Worm (Caenorhabditis elegans): Measurements from ENCODE around the gene C29F3.3.

Gene C29F3.3

ce11 chrV:15318638-15319037 is 28.6 kb downstream of the C29F3.3 start, which contains the start of gene nhr-291 (continued):
- TF ChIP-seq pha-4 (tag; optimal IDR thresholded peaks at IDR 0.05), result peak; percentile 89
- no peak for TF ChIP-seq lin-26 (GFP tag; IDR thresholded peaks at IDR 0.05)
- TF ChIP-seq akir-1 (GFP tag; optimal IDR thresholded peaks at IDR 0.05), result no peak
- TF ChIP-seq nhr-179 (tag; optimal IDR thresholded peaks at IDR 0.05), result no peak
- no peak for TF ChIP-seq sptf-2 (GFP tag; optimal IDR thresholded peaks at IDR 0.05)
- TF ChIP-seq lag-1 (GFP tag; IDR thresholded peaks at IDR 0.05), result no peak
- no peak for TF ChIP-seq C17E4.6 (GFP tag; IDR thresholded peaks at IDR 0.05)
- TF ChIP-seq aptf-3 (GFP tag; IDR thresholded peaks at IDR 0.05), result no peak
- TF ChIP-seq athp-1 (tag; optimal IDR thresholded peaks at IDR 0.05), result no peak
- no peak for TF ChIP-seq T07F8.4 (tag; optimal IDR thresholded peaks at IDR 0.05)
- no peak for TF ChIP-seq hmg-20 (GFP tag; IDR thresholded peaks at IDR 0.05)
- TF ChIP-seq ztf-22 (GFP tag; optimal IDR thresholded peaks at IDR 0.05), result no peak
- TF ChIP-seq mes-4 (tag; optimal IDR thresholded peaks at IDR 0.05), result no peak
- TF ChIP-seq ceh-100 (GFP tag; IDR thresholded peaks at IDR 0.05), result no peak
- no peak for TF ChIP-seq repo-1 (tag; optimal IDR thresholded peaks at IDR 0.05)
- peak; percentile 36 for TF ChIP-seq ets-4 (GFP tag; optimal IDR thresholded peaks at IDR 0.05)
- peak; percentile 18 for TF ChIP-seq atf-7 (tag; optimal IDR thresholded peaks at IDR 0.05)
- no peak for TF ChIP-seq lin-40 (tag; optimal IDR thresholded peaks at IDR 0.05)

- TF ChIP-seq Y67H2A.10 (GFP tag; conservative IDR thresholded peaks at IDR 0.05) (no peak), D2030.7 (GFP tag; IDR thresholded peaks at IDR 0.05) (no peak), nfya-2 (GFP tag; IDR thresholded peaks at IDR 0.05) (no peak), atf-7 (tag; optimal IDR thresholded peaks at IDR 0.05) (no peak), C17E4.6 (GFP tag; IDR thresholded peaks at IDR 0.05) (no peak)
Observed at ce11 chrV:15315827-15316527, 31.2 kb downstream of the C29F3.3 start, which contains the start of the genes srt-22 and nhr-246. srt-22 (minus strand) TSS chrV:15315927. nhr-246 (plus strand) TSS chrV:15316477.

- TF ChIP-seq hmg-1.2 (GFP tag; IDR thresholded peaks at IDR 0.05) (no peak), repo-1 (tag; optimal IDR thresholded peaks at IDR 0.05) (no peak), pha-4 (tag; optimal IDR thresholded peaks at IDR 0.05) (no peak), attf-5 (GFP tag; optimal IDR thresholded peaks at IDR 0.05) (no peak), T07F8.4 (tag; optimal IDR thresholded peaks at IDR 0.05) (no peak), F33H1.4 (GFP tag; IDR thresholded peaks at IDR 0.05) (no peak), dpl-1 (GFP tag; optimal IDR thresholded peaks at IDR 0.05) (no peak), lin-26 (GFP tag; IDR thresholded peaks at IDR 0.05) (no peak), F57A8.1 (GFP tag; optimal IDR thresholded peaks at IDR 0.05) (no peak), ceh-100 (GFP tag; IDR thresholded peaks at IDR 0.05) (no peak), gei-17 (GFP tag; optimal IDR thresholded peaks at IDR 0.05) (no peak), lsy-27 (tag; optimal IDR thresholded peaks at IDR 0.05; ENCODE audit: borderline replicate concordance, insufficient read depth) (no peak), snpc-1.1 (tag; optimal IDR thresholded peaks at IDR 0.05; ENCODE audit: insufficient read depth) (no peak), cebp-2 (GFP tag; IDR thresholded peaks at IDR 0.05) (no peak), B0336.3 (GFP tag; IDR thresholded peaks at IDR 0.05) (no peak), ztf-6 (GFP tag; IDR thresholded peaks at IDR 0.05) (no peak), madf-10 (tag; optimal IDR thresholded peaks at IDR 0.05) (no peak)
Observed at ce11 chrV:15313529-15313928, 33.7 kb downstream of the C29F3.3 start.

- no peak for TF ChIP-seq lag-1 (GFP tag; IDR thresholded peaks at IDR 0.05)
- no peak for TF ChIP-seq efl-1 (GFP tag; optimal IDR thresholded peaks at IDR 0.05)
- TF ChIP-seq hsf-1 (GFP tag; IDR thresholded peaks at IDR 0.05), result no peak
- no peak for TF ChIP-seq hlh-12 (tag; optimal IDR thresholded peaks at IDR 0.05)
- no peak for TF ChIP-seq madf-3 (GFP tag; IDR thresholded peaks at IDR 0.05)
- TF ChIP-seq cebp-1 (GFP tag; IDR thresholded peaks at IDR 0.05), result no peak
- no peak for TF ChIP-seq cebp-1 (tag; optimal IDR thresholded peaks at IDR 0.05)
- TF ChIP-seq somi-1 (GFP tag; optimal IDR thresholded peaks at IDR 0.05), result no peak
- no peak for TF ChIP-seq nhr-80 (tag; optimal IDR thresholded peaks at IDR 0.05)
- no peak for TF ChIP-seq F22D6.2 (tag; optimal IDR thresholded peaks at IDR 0.05)
- no peak for TF ChIP-seq F37B4.10 (GFP tag; IDR thresholded peaks at IDR 0.05)
- no peak for TF ChIP-seq F33H1.4 (GFP tag; IDR thresholded peaks at IDR 0.05)
- no peak for TF ChIP-seq K12H6.12 (tag; optimal IDR thresholded peaks at IDR 0.05)
Observed at ce11 chrV:15310780-15311179, 36.4 kb downstream of the C29F3.3 start, which contains the start of gene irld-62. irld-62 (plus strand) TSS chrV:15311080.

All from whole organism, young adult.